Fruit fly (Drosophila melanogaster) whole organism, embryonic: ENCODE measurements around the gene stet.
A peak's percentile ranks its signal among the peaks of the same experiment; 100 is the strongest.

ENCODE experiments used
- Antp ChIP-seq: fragments of 200-800 bp; sonication (Bioruptor generic); optimal IDR thresholded peaks from 3 replicates; lab custom pipeline; 2016; ENCODE audit warnings: missing biosample characterization, missing genetic modification characterization
- BEAF-32 ChIP-seq: fragments of 200-800 bp; sonication (Bioruptor generic); optimal IDR thresholded peaks from 3 replicates; lab custom pipeline; 2017; ENCODE audit warnings: missing biosample characterization, missing genetic modification characterization, mild to moderate bottlenecking, moderate library complexity, missing genetic modification reagents
- Bdp1 ChIP-seq: fragments of 200-800 bp; sonication (Bioruptor generic); optimal IDR thresholded peaks from 3 replicates; lab custom pipeline; 2016; ENCODE audit warnings: missing biosample characterization, missing genetic modification characterization
- C15 ChIP-seq: fragments of 200-800 bp; sonication (Bioruptor generic); IDR thresholded peaks from 3 replicates; pipeline ENCODE4 v1.3.6; 2022; ENCODE audit warnings: missing biosample characterization, missing genetic modification characterization
- CG10462 ChIP-seq: fragments of 200-800 bp; sonication (Bioruptor generic); optimal IDR thresholded peaks from 2 replicates; lab custom pipeline; 2016; ENCODE audit warnings: missing biosample characterization, missing genetic modification characterization
- CG12391 ChIP-seq: fragments of 200-800 bp; sonication (Bioruptor generic); optimal IDR thresholded peaks from 3 replicates; lab custom pipeline; 2018; ENCODE audit warnings: missing biosample characterization, mild to moderate bottlenecking, missing genetic modification characterization, moderate library complexity
- CG13296 ChIP-seq: fragments of 200-800 bp; sonication (Bioruptor generic); optimal IDR thresholded peaks from 3 replicates; lab custom pipeline; 2018; ENCODE audit warnings: missing biosample characterization, mild to moderate bottlenecking, missing genetic modification characterization
- CG13424 ChIP-seq: fragments of 200-800 bp; sonication (Bioruptor generic); optimal IDR thresholded peaks from 2 replicates; lab custom pipeline; 2019; ENCODE audit warnings: missing biosample characterization, mild to moderate bottlenecking, missing genetic modification characterization, moderate library complexity
- CG1529 ChIP-seq: fragments of 200-800 bp; sonication (Bioruptor generic); optimal IDR thresholded peaks from 3 replicates; lab custom pipeline; 2018; ENCODE audit warnings: missing biosample characterization, missing genetic modification characterization
- CG2129 ChIP-seq: fragments of 200-800 bp; sonication (Bioruptor generic); IDR thresholded peaks from 2 replicates; pipeline ENCODE4 v1.3.6; 2022; ENCODE audit warnings: missing biosample characterization, missing genetic modification characterization; ENCODE audit not compliant: partially characterized antibody
- CG3163 ChIP-seq: fragments of 200-800 bp; sonication (Bioruptor generic); optimal IDR thresholded peaks from 3 replicates; lab custom pipeline; 2016; ENCODE audit warnings: missing biosample characterization, missing genetic modification characterization
- CG32772 ChIP-seq: fragments of 200-800 bp; sonication (Bioruptor generic); IDR thresholded peaks from 2 replicates; pipeline ENCODE4 v1.3.6; 2022; ENCODE audit warnings: missing biosample characterization, missing genetic modification characterization
- CG5245 ChIP-seq: fragments of 200-800 bp; sonication (Bioruptor generic); optimal IDR thresholded peaks from 3 replicates; lab custom pipeline; 2016; ENCODE audit warnings: missing biosample characterization, missing genetic modification characterization
- CG6272 ChIP-seq: fragments of 200-800 bp; sonication (Bioruptor generic); IDR thresholded peaks from 2 replicates; pipeline ENCODE4 v1.3.6; 2022; ENCODE audit warnings: missing biosample characterization, missing genetic modification characterization
- CG6689 ChIP-seq: fragments of 200-800 bp; sonication (Bioruptor generic); IDR thresholded peaks from 2 replicates; pipeline ENCODE4 v1.3.6; 2022; ENCODE audit warnings: missing biosample characterization, missing genetic modification characterization
- CG7745 ChIP-seq: fragments of 200-800 bp; sonication (Bioruptor generic); optimal IDR thresholded peaks from 2 replicates; lab custom pipeline; 2018; ENCODE audit warnings: missing biosample characterization, mild to moderate bottlenecking, missing genetic modification characterization, moderate library complexity
- CG7963 ChIP-seq: fragments of 200-800 bp; sonication (Bioruptor generic); IDR thresholded peaks from 3 replicates; pipeline ENCODE4 v1.3.6; 2022; ENCODE audit warnings: missing biosample characterization, missing genetic modification characterization; ENCODE audit not compliant: partially characterized antibody
- CG8924 ChIP-seq: fragments of 200-800 bp; optimal IDR thresholded peaks from 3 replicates; lab custom pipeline; 2019; ENCODE audit warnings: missing biosample characterization, mild to moderate bottlenecking, missing genetic modification characterization, moderate library complexity
- CG8944 ChIP-seq: fragments of 200-800 bp; sonication (Bioruptor generic); optimal IDR thresholded peaks from 3 replicates; lab custom pipeline; 2016; ENCODE audit warnings: missing biosample characterization, missing genetic modification characterization
- D19A ChIP-seq: fragments of 200-800 bp; optimal IDR thresholded peaks from 3 replicates; lab custom pipeline; 2019; ENCODE audit warnings: missing biosample characterization, mild to moderate bottlenecking, missing genetic modification characterization, moderate library complexity
- Ets65A ChIP-seq: fragments of 200-800 bp; sonication (Bioruptor generic); peaks from one replicate; lab custom pipeline; 2016; ENCODE audit warnings: missing biosample characterization, missing genetic modification characterization
- Ets97D ChIP-seq: fragments of 200-800 bp; sonication (Bioruptor generic); optimal IDR thresholded peaks from 3 replicates; lab custom pipeline; 2016; ENCODE audit warnings: missing biosample characterization, missing genetic modification characterization
- HLHmδ ChIP-seq: fragments of 200-800 bp; sonication (Bioruptor generic); optimal IDR thresholded peaks from 2 replicates; lab custom pipeline; 2018; ENCODE audit warnings: missing biosample characterization, mild to moderate bottlenecking, missing genetic modification characterization, moderate library complexity
- HmgD ChIP-seq: fragments of 200-800 bp; sonication (Bioruptor generic); optimal IDR thresholded peaks from 3 replicates; lab custom pipeline; 2016; ENCODE audit warnings: missing biosample characterization, missing genetic modification characterization
- Hsf ChIP-seq: fragments of 200-800 bp; sonication (Bioruptor generic); optimal IDR thresholded peaks from 3 replicates; lab custom pipeline; 2016; ENCODE audit warnings: missing biosample characterization, missing genetic modification characterization
- Med ChIP-seq: fragments of 200-800 bp; sonication (Bioruptor generic); peaks from one replicate; lab custom pipeline; 2016; ENCODE audit warnings: missing biosample characterization, missing genetic modification characterization, mild to moderate bottlenecking, inconsistent platforms, moderate library complexity
- Mrtf ChIP-seq: fragments of 200-800 bp; sonication (Bioruptor generic); IDR thresholded peaks from 3 replicates; pipeline ENCODE4 v1.3.6; 2022; ENCODE audit warnings: missing biosample characterization, missing genetic modification characterization
- NfI ChIP-seq: fragments of 200-800 bp; sonication (Bioruptor generic); optimal IDR thresholded peaks from 3 replicates; lab custom pipeline; 2018; ENCODE audit warnings: missing biosample characterization, mild to moderate bottlenecking, missing genetic modification characterization, moderate library complexity
- btn ChIP-seq: fragments of 200-800 bp; sonication (Bioruptor generic); optimal IDR thresholded peaks from 2 replicates; lab custom pipeline; 2016; ENCODE audit warnings: missing biosample characterization, missing genetic modification characterization
- chn ChIP-seq: fragments of 200-800 bp; sonication (Bioruptor generic); optimal IDR thresholded peaks from 2 replicates; lab custom pipeline; 2016; ENCODE audit warnings: missing biosample characterization, missing genetic modification characterization
- croc ChIP-seq: fragments of 200-800 bp; sonication (Bioruptor generic); conservative IDR thresholded peaks from 3 replicates; pipeline ENCODE4 v1.3.6; 2022; ENCODE audit warnings: missing biosample characterization, missing genetic modification characterization
- cwo ChIP-seq: fragments of 200-800 bp; sonication (Bioruptor generic); optimal IDR thresholded peaks from 3 replicates; lab custom pipeline; 2017; ENCODE audit warnings: missing biosample characterization, missing genetic modification characterization, mild to moderate bottlenecking, moderate library complexity, missing genetic modification reagents
- disco-r ChIP-seq: fragments of 200-800 bp; sonication (Bioruptor generic); optimal IDR thresholded peaks from 2 replicates; lab custom pipeline; 2016; ENCODE audit warnings: missing biosample characterization, missing genetic modification characterization
- dpn ChIP-seq, 2 experiments: fragments of 200-800 bp; sonication (Bioruptor generic); optimal IDR thresholded peaks; 3 replicates each; lab custom pipeline; 2016; ENCODE audit warnings: missing biosample characterization in 2 of 2, missing genetic modification characterization in 2 of 2
- her ChIP-seq: fragments of 200-800 bp; sonication (Bioruptor generic); optimal IDR thresholded peaks from 2 replicates; lab custom pipeline; 2016; ENCODE audit warnings: missing biosample characterization, missing genetic modification characterization
- nerfin-1 ChIP-seq: fragments of 200-800 bp; sonication (Bioruptor generic); optimal IDR thresholded peaks from 3 replicates; lab custom pipeline; 2019; ENCODE audit warnings: missing biosample characterization, mild to moderate bottlenecking, missing genetic modification characterization, moderate library complexity
- psq ChIP-seq: fragments of 200-800 bp; sonication (Bioruptor generic); optimal IDR thresholded peaks from 2 replicates; lab custom pipeline; 2017; ENCODE audit warnings: missing biosample characterization, missing genetic modification characterization
- ro ChIP-seq: fragments of 200-800 bp; sonication (Bioruptor generic); IDR thresholded peaks from 2 replicates; pipeline ENCODE4 v1.3.6; 2022; ENCODE audit warnings: missing biosample characterization, missing genetic modification characterization
- sisA ChIP-seq: fragments of 200-800 bp; sonication (Bioruptor generic); IDR thresholded peaks from 2 replicates; pipeline ENCODE4 v1.3.6; 2022; ENCODE audit warnings: missing biosample characterization, missing genetic modification characterization
- slbo ChIP-seq: fragments of 200-800 bp; sonication (Bioruptor generic); IDR thresholded peaks from 2 replicates; pipeline ENCODE4 v1.3.6; 2022; ENCODE audit warnings: missing biosample characterization, missing genetic modification characterization
- tin ChIP-seq: fragments of 200-800 bp; sonication (Bioruptor generic); optimal IDR thresholded peaks from 3 replicates; lab custom pipeline; 2016; ENCODE audit warnings: missing biosample characterization, missing genetic modification characterization
- tio ChIP-seq: fragments of 200-800 bp; sonication (Bioruptor generic); optimal IDR thresholded peaks from 2 replicates; lab custom pipeline; 2017; ENCODE audit warnings: missing biosample characterization, missing genetic modification characterization, inconsistent platforms
- trem ChIP-seq: fragments of 200-800 bp; optimal IDR thresholded peaks from 3 replicates; lab custom pipeline; 2019; ENCODE audit warnings: missing biosample characterization, mild to moderate bottlenecking, missing genetic modification characterization, moderate library complexity
- vnd ChIP-seq: fragments of 200-800 bp; sonication (Bioruptor generic); IDR thresholded peaks from 3 replicates; pipeline ENCODE4 v1.3.6; 2022; ENCODE audit warnings: missing biosample characterization, missing genetic modification characterization; ENCODE audit not compliant: partially characterized antibody
- vvl ChIP-seq: fragments of 200-800 bp; sonication (Bioruptor generic); IDR thresholded peaks from 2 replicates; pipeline ENCODE4 v1.3.6; 2022; ENCODE audit warnings: missing biosample characterization, missing genetic modification characterization
- zen ChIP-seq: fragments of 200-800 bp; sonication (Bioruptor generic); optimal IDR thresholded peaks from 3 replicates; lab custom pipeline; 2018; ENCODE audit warnings: missing biosample characterization, mild to moderate bottlenecking, missing genetic modification characterization, moderate library complexity

The stet gene

DNA sequence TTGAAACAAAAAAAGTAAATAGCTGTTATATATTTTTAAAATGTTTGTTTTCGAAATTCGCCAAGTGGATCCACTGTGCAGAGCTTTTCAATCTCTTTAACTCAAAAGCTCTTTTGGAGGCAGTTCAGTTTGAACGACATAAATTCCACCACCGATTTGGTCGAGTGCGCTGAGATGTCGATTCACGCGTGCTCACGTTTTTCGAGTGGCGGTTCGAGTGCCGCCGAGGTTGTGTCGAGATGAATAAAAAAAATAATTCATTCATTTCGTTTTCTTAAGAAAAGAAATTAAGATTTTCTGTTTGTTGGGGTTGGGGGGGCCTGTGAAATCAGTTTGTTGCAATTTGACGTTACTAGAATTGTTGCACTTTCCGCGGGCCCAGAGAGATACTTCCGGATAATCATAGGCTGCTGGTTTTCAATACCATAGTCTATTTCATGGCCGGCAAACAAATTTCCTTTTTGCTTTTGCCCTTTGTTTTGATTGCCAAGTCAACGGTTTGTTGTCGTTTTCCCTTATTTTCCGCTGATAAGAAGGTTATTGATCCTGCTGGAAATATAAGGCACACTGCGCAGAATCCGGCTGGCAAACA is 659 bp downstream of the stet start (continued):
- TF ChIP-seq BEAF-32 (GFP tag; lab: Kevin White, UChicago) (no peak), vnd (peak; percentile 66), CG13296 (GFP tag; lab: Kevin White, UChicago) (peak; percentile 29)
- TF ChIP-seq, all 482 proteins: peak for 69

DNA sequence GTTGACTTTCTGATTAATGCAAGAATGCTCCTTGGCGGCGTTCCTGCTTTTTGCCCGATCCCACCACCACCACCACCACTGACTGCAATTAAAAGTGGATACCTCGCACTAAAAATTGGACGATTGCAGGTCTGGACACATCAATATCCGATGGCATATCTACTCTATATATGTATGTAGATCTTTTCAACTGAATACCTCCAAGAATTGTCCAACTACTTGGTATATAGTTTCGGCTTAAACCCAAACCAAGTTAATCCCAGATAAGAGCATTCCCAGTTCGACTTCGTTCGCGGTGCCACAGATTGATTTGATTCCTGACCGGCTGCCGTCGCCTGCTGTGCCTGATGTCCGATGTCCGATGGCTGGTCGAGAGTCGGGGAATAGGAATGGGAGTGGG is 4.6 kb downstream of the stet start:
- TF ChIP-seq Ets65A (GFP tag; lab: Kevin White, UChicago) (peak; percentile 28), D19A (tag; lab: Kevin White, UChicago) (peak; percentile 27), cwo (no peak)

DNA sequence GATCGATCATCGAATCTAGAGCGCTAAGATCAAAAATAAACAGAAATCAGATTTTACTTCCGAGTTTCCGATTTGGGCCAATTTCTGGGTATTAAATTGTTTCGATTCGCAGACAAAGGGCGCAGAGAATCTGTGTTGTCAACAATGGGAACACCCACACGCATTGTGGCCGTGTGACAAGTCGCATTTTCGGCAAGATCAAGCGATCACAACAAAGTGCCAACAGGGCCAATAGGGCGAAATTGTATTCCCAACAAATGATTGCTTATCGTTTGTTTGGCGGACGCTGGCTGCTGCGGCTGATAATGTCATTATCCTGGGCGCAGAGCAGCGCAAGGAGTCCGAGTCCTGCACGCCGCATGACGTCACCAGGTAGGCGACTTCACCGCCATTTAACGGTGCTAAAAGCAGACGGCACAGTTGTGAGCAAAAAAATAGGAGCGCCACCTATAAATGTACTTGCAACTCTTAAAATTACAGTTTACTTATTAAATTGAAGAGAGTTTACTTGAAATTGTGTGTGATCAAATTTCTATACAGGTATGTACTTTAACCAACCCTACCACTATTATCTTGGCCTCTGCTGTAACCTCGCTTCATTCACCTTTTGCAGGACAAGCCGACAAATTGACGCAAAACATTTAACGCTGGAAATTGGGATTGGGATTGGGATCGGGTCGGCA is 10.2 kb downstream of the stet start:
- TF ChIP-seq sisA (GFP tag; lab: Robert Waterston, UW), result peak; percentile 59; the same call in 1 of the 2 replicates
- TF ChIP-seq slbo (GFP tag; lab: Robert Waterston, UW), result peak; percentile 62
- no peak for TF ChIP-seq CG2129 (GFP tag; lab: Robert Waterston, UW)
- TF ChIP-seq ro (GFP tag; lab: Robert Waterston, UW), result no peak
- peak; percentile 47 to 58 for TF ChIP-seq dpn (GFP tag; optimal IDR thresholded peaks at IDR 0.05; lab: Kevin White, UChicago)
- TF ChIP-seq Bdp1 (GFP tag; lab: Kevin White, UChicago), result peak; percentile 63
- peak; percentile 56 for TF ChIP-seq tin (GFP tag; lab: Kevin White, UChicago)
- peak; percentile 21 for TF ChIP-seq Antp
- no peak for TF ChIP-seq Med (GFP tag; lab: Kevin White, UChicago)
- TF ChIP-seq CG12391 (tag; lab: Kevin White, UChicago), result peak; percentile 70
- TF ChIP-seq CG10462 (GFP tag; lab: Kevin White, UChicago), result peak; percentile 76
- peak; percentile 38 for TF ChIP-seq disco-r (GFP tag; lab: Kevin White, UChicago)
- TF ChIP-seq CG3163, result no peak
- TF ChIP-seq CG5245 (GFP tag; lab: Kevin White, UChicago), result peak; percentile 46
- no peak for TF ChIP-seq HmgD
- peak; percentile 46; the same call in 1 of the 2 replicates for TF ChIP-seq CG32772
- TF ChIP-seq CG1529, result peak; percentile 27
- TF ChIP-seq CG7963 (GFP tag; lab: Robert Waterston, UW), result no peak
- TF ChIP-seq Ets97D, result no peak
- TF ChIP-seq CG6272 (GFP tag; lab: Robert Waterston, UW), result no peak
- TF ChIP-seq trem (tag; lab: Kevin White, UChicago), result peak; percentile 58
- peak; percentile 20 for TF ChIP-seq nerfin-1 (tag; lab: Kevin White, UChicago)
- peak; percentile 60 for TF ChIP-seq tio (GFP tag; lab: Kevin White, UChicago)
- peak; percentile 71; the same call in 2 of the 3 replicates for TF ChIP-seq Mrtf (GFP tag; lab: Robert Waterston, UW)
- no peak for TF ChIP-seq HLHmδ (GFP tag; lab: Kevin White, UChicago)
- peak; percentile 83 for TF ChIP-seq vvl (GFP tag; lab: Robert Waterston, UW)
- no peak for TF ChIP-seq psq
- peak; percentile 70 for TF ChIP-seq Hsf
- peak; percentile 85 for TF ChIP-seq CG8924 (tag; lab: Kevin White, UChicago)
- peak; percentile 49 for TF ChIP-seq CG8944 (GFP tag; lab: Kevin White, UChicago)
- peak; percentile 7 for TF ChIP-seq NfI (GFP tag; lab: Kevin White, UChicago)
- TF ChIP-seq CG6689 (GFP tag; lab: Robert Waterston, UW), result peak; percentile 77
- peak; percentile 72 for TF ChIP-seq chn (GFP tag; lab: Kevin White, UChicago)
- no peak for TF ChIP-seq C15 (GFP tag; lab: Robert Waterston, UW)
- TF ChIP-seq CG7745 (tag; lab: Kevin White, UChicago), result no peak
- TF ChIP-seq btn, result peak; percentile 4
- TF ChIP-seq her, result no peak
- TF ChIP-seq CG13424 (tag; lab: Kevin White, UChicago), result peak; percentile 38
- TF ChIP-seq croc (GFP tag; lab: Robert Waterston, UW), result peak; percentile 75
- peak; percentile 98 for TF ChIP-seq zen
